Fruit fly (Drosophila melanogaster) S2 (cell line): Measurements from ENCODE around the gene CG32069.

Source experiments
- CG8478 ChIP-seq: fragments of >200 bp; optimal IDR thresholded peaks from 2 replicates; lab custom pipeline; 2018
- CTCF ChIP-seq, 2 experiments: fragments of >200 bp; optimal IDR thresholded peaks; 2 replicates each; lab custom pipeline; 2018

- TF ChIP-seq CG8478 (lab: Kevin White, UChicago) = no peak
- no peak for TF ChIP-seq CTCF (optimal IDR thresholded peaks at IDR 0.05; lab: Kevin White, UChicago)
These were observed 2.3 kb upstream of the CG32069 start, which contains the start of the genes CG32075, CG45101 and SuUR for dm6 chr3L:11064689-11065088.
